Fruit fly (Drosophila melanogaster) whole organism, prepupa: ENCODE results near the gene CG6610.

Experiments used
- CG10631 ChIP-seq: fragments of 200-800 bp; sonication (Bioruptor generic); optimal IDR thresholded peaks from 2 replicates; lab custom pipeline; 2016; ENCODE audit warnings: missing biosample characterization, missing genetic modification characterization
- CG11902 ChIP-seq: fragments of 200-800 bp; sonication (Bioruptor generic); optimal IDR thresholded peaks from 3 replicates; lab custom pipeline; 2016; ENCODE audit warnings: missing biosample characterization, missing genetic modification characterization
- CG3032 ChIP-seq: fragments of 200-800 bp; optimal IDR thresholded peaks from 2 replicates; lab custom pipeline; 2019; ENCODE audit warnings: missing biosample characterization, mild to moderate bottlenecking, missing genetic modification characterization, moderate library complexity
- CG31627 ChIP-seq: fragments of 200-800 bp; sonication (Bioruptor generic); optimal IDR thresholded peaks from 3 replicates; lab custom pipeline; 2016; ENCODE audit warnings: missing biosample characterization, missing genetic modification characterization
- CG3919 ChIP-seq: fragments of 200-800 bp; sonication (Bioruptor generic); optimal IDR thresholded peaks from 3 replicates; lab custom pipeline; 2016; ENCODE audit warnings: missing biosample characterization, missing genetic modification characterization
- CG4318 ChIP-seq: fragments of 200-800 bp; sonication (Bioruptor generic); optimal IDR thresholded peaks from 3 replicates; lab custom pipeline; 2017; ENCODE audit warnings: missing biosample characterization, mild to moderate bottlenecking, missing genetic modification characterization
- CG6163 ChIP-seq: fragments of 200-800 bp; sonication (Bioruptor generic); IDR thresholded peaks from 3 replicates; pipeline ENCODE4 v1.3.6; 2022; ENCODE audit warnings: missing biosample characterization, missing genetic modification characterization
- CG6276 ChIP-seq: fragments of 200-800 bp; sonication (Bioruptor generic); optimal IDR thresholded peaks from 2 replicates; lab custom pipeline; 2017; ENCODE audit warnings: missing biosample characterization, mild to moderate bottlenecking, missing genetic modification characterization
- CG6854 ChIP-seq: fragments of 200-800 bp; sonication (Bioruptor generic); optimal IDR thresholded peaks from 2 replicates; lab custom pipeline; 2017; ENCODE audit warnings: missing biosample characterization, mild to moderate bottlenecking, missing genetic modification characterization
- CG7368 ChIP-seq: fragments of 200-800 bp; sonication (Bioruptor generic); optimal IDR thresholded peaks from 3 replicates; lab custom pipeline; 2016; ENCODE audit warnings: missing biosample characterization, missing genetic modification characterization
- CG8119 ChIP-seq: fragments of 200-800 bp; sonication (Bioruptor generic); IDR thresholded peaks from 3 replicates; pipeline ENCODE4 v1.3.6; 2022; ENCODE audit warnings: missing biosample characterization, missing genetic modification characterization
- CG8632 ChIP-seq: fragments of 200-800 bp; sonication (Bioruptor generic); optimal IDR thresholded peaks from 3 replicates; lab custom pipeline; 2016; ENCODE audit warnings: missing biosample characterization, missing genetic modification characterization
- Eip75B ChIP-seq: fragments of 200-800 bp; sonication (Bioruptor generic); optimal IDR thresholded peaks from 3 replicates; lab custom pipeline; 2016; ENCODE audit warnings: missing biosample characterization, missing genetic modification characterization
- Eip78C ChIP-seq: fragments of 200-800 bp; sonication (Bioruptor generic); peaks from one replicate; lab custom pipeline; 2016; ENCODE audit warnings: missing biosample characterization, missing genetic modification characterization
- Eip93F ChIP-seq: fragments of 200-800 bp; sonication (Bioruptor generic); optimal IDR thresholded peaks from 2 replicates; lab custom pipeline; 2016; ENCODE audit warnings: missing biosample characterization, mild to moderate bottlenecking, missing genetic modification characterization
- Hr38 ChIP-seq: sonication (Bioruptor generic); optimal IDR thresholded peaks from 2 replicates; lab custom pipeline; 2016; ENCODE audit warnings: missing biosample characterization, missing genetic modification characterization
- Hr39 ChIP-seq: fragments of 200-800 bp; sonication (Bioruptor generic); optimal IDR thresholded peaks from 2 replicates; lab custom pipeline; 2016; ENCODE audit warnings: missing biosample characterization, missing genetic modification characterization
- OdsH ChIP-seq: fragments of 200-800 bp; sonication (Bioruptor generic); optimal IDR thresholded peaks from 3 replicates; lab custom pipeline; 2016; ENCODE audit warnings: missing biosample characterization, missing genetic modification characterization
- Smox ChIP-seq: fragments of 200-800 bp; sonication (Bioruptor generic); optimal IDR thresholded peaks from 3 replicates; lab custom pipeline; 2016; ENCODE audit warnings: missing biosample characterization, missing genetic modification characterization
- Sox102F ChIP-seq: fragments of 200-800 bp; sonication (Bioruptor generic); optimal IDR thresholded peaks from 2 replicates; lab custom pipeline; 2016; ENCODE audit warnings: missing biosample characterization, mild to moderate bottlenecking, missing genetic modification characterization
- Sox14 ChIP-seq: fragments of 200-800 bp; sonication (Bioruptor generic); optimal IDR thresholded peaks from 3 replicates; lab custom pipeline; 2016; ENCODE audit warnings: missing biosample characterization, missing genetic modification characterization
- Sox15 ChIP-seq: fragments of 200-800 bp; sonication (Bioruptor generic); optimal IDR thresholded peaks from 3 replicates; lab custom pipeline; 2016; ENCODE audit warnings: missing biosample characterization, missing genetic modification characterization
- acj6 ChIP-seq: fragments of 200-800 bp; sonication (Bioruptor generic); optimal IDR thresholded peaks from 3 replicates; lab custom pipeline; 2016; ENCODE audit warnings: missing biosample characterization, missing genetic modification characterization
- dsx ChIP-seq: fragments of 200-800 bp; optimal IDR thresholded peaks from 3 replicates; lab custom pipeline; 2019; ENCODE audit warnings: missing biosample characterization, mild to moderate bottlenecking, missing genetic modification characterization, moderate library complexity; ENCODE audit not compliant: poor library complexity, severe bottlenecking
- eg ChIP-seq: fragments of 200-800 bp; sonication (Bioruptor generic); IDR thresholded peaks from 3 replicates; pipeline ENCODE4 v1.3.6; 2022; ENCODE audit warnings: missing biosample characterization, missing genetic modification characterization
- esn ChIP-seq: fragments of 200-800 bp; sonication (Bioruptor generic); optimal IDR thresholded peaks from 2 replicates; lab custom pipeline; 2016; ENCODE audit warnings: missing biosample characterization, mild to moderate bottlenecking, missing genetic modification characterization, moderate library complexity
- fd59A ChIP-seq: fragments of 200-800 bp; sonication (Bioruptor generic); optimal IDR thresholded peaks from 2 replicates; lab custom pipeline; 2017; ENCODE audit warnings: missing biosample characterization, mild to moderate bottlenecking, missing genetic modification characterization, missing genetic modification reagents
- fd85E ChIP-seq: fragments of 200-800 bp; sonication (Bioruptor generic); optimal IDR thresholded peaks from 3 replicates; lab custom pipeline; 2016; ENCODE audit warnings: missing biosample characterization, missing genetic modification characterization
- fkh ChIP-seq: fragments of 200-800 bp; sonication (Bioruptor generic); optimal IDR thresholded peaks from 3 replicates; lab custom pipeline; 2017; ENCODE audit warnings: missing biosample characterization, mild to moderate bottlenecking, missing genetic modification characterization, moderate library complexity
- net ChIP-seq: fragments of 200-800 bp; sonication (Bioruptor generic); optimal IDR thresholded peaks from 3 replicates; lab custom pipeline; 2016; ENCODE audit warnings: missing biosample characterization, missing genetic modification characterization
- spab ChIP-seq: fragments of 200-800 bp; sonication (Bioruptor generic); optimal IDR thresholded peaks from 2 replicates; lab custom pipeline; 2017; ENCODE audit warnings: missing biosample characterization, mild to moderate bottlenecking, missing genetic modification characterization, missing genetic modification reagents
- svp ChIP-seq: fragments of 200-800 bp; sonication (Bioruptor generic); peaks from one replicate; lab custom pipeline; 2016; ENCODE audit warnings: missing biosample characterization, missing genetic modification characterization
- vri ChIP-seq: fragments of 200-800 bp; sonication (Bioruptor generic); optimal IDR thresholded peaks from 3 replicates; lab custom pipeline; 2016; ENCODE audit warnings: missing biosample characterization, mild to moderate bottlenecking, missing genetic modification characterization

CG6610 gene

DNA sequence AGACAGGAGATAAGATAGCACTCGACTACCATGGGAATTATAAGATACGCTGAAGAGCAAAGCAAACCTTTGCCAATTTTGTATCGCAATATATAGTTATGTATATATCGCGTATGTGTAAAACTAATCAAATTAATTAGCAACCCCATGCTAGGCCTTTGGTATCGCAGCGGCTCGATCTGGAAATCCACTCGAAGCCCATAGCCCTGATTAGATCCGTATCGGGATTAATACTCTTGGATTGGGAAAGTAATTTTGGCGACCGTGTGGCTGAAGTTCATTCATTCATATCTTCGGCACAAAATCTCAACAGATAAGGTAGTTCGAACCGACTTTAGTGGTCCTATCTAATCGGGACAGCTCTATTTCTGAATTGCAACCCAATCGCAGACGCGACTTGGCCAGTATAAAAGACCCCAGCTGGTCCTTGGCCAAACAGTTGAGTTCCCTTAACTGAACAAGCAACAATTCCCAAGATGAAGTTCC is 36.6 kb upstream of the CG6610 start, which contains the start of gene Jon65Aiv:
Gene Jon65Aiv, plus strand, starts transcription at position 436 of the 486 bp plus-strand sequence.
- TF ChIP-seq CG6163 (GFP tag; lab: Robert Waterston, UW): no peak
- TF ChIP-seq CG6854 (GFP tag; lab: Kevin White, UChicago): no peak
- TF ChIP-seq acj6 (GFP tag; lab: Kevin White, UChicago): no peak
- TF ChIP-seq Hr38 (GFP tag; lab: Kevin White, UChicago): no peak
- no peak for TF ChIP-seq Sox15 (GFP tag; lab: Kevin White, UChicago)
- peak; percentile 9 for TF ChIP-seq Eip78C (GFP tag; lab: Kevin White, UChicago)
- TF ChIP-seq, all 60 proteins: peak for 1

DNA sequence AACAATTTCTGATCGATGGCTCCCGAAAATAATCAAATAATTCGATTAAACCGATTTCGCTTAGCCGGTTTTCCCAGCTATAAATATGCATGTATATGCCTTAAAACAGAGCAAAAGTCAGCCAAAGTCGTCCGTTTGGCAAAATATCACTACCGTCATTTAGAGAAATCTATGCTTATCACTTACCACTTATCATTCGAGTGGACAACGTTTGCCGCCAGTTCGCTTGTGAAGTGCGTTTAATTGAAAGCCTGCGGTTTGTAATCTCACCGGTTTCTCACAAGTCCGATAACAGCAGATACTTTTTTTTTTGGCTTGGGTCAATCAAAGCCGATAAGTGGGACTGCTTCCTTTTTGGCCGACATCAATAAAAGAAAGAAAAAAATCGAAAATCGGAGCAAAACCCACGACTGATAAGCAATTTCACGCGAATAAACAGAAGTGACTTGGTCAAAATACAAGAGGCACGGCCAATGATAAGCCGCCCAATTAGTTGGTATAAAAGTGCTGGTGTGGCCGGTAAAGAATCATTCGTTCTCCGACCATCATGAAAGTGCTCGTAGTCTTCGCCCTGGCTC is 25.0 kb upstream of the CG6610 start, which contains the start of gene Jon65Aiii:
Gene Jon65Aiii, plus strand, starts transcription at position 528 of the 578 bp plus-strand sequence.
- TF ChIP-seq Eip75B (GFP tag; lab: Kevin White, UChicago) (no peak), vri (peak; percentile 46), fd59A (no peak)

DNA sequence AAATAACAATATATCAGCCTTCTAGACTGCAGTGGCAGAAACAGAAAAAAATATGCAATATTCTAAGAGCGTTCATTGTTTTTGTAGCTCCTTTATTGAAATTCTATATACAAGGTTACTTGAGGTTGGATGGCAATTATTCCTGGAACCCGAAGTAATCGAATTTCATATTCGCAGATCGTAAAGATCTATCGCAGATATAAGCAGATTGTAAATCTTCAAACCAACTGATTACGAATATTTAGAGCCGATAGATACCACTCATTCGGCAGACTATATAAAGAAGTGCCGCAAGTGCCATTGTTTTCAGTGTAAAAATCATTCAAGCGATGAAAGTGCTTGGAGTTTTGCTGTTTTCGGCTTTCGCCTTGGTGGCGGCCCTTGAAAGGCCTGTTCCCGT is 23.3 kb upstream of the CG6610 start, which contains the start of gene Jon65Aii:
Gene Jon65Aii, plus strand, starts transcription at position 301 of the 400 bp plus-strand sequence.
- TF ChIP-seq CG3032 (tag; lab: Kevin White, UChicago): no peak
- TF ChIP-seq vri: peak; percentile 7

DNA sequence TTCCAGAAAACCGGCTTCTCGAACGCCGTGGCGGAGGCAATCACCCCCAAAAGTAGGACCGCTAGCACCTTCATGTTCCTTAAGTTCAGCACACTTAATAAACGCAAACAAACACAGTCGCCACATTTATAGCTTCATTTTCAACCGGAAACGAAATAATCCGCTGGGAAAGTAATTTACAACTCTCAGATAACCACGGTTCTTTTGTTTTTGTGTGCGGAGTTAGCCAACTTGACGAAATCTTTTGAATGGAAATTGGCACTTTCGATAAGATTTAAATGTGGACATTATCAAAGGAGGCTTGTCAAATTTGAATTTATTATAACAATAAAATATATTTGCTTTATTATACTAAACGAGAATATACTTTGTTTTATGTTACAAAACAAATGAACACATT is 21.0 kb upstream of the CG6610 start, which contains the start of gene Jon65Ai:
Gene Jon65Ai, minus strand, starts transcription at position 101 of the 400 bp plus-strand sequence.
- no peak for TF ChIP-seq fd59A
- no peak for TF ChIP-seq CG6163 (GFP tag; lab: Robert Waterston, UW)
- no peak for TF ChIP-seq CG31627 (GFP tag; lab: Kevin White, UChicago)
- no peak for TF ChIP-seq Eip78C (GFP tag; lab: Kevin White, UChicago)
- no peak for TF ChIP-seq Sox102F (GFP tag; lab: Kevin White, UChicago)
- no peak for TF ChIP-seq fkh (GFP tag; lab: Kevin White, UChicago)
- no peak for TF ChIP-seq CG6276 (GFP tag; lab: Kevin White, UChicago)
- no peak for TF ChIP-seq CG8632 (GFP tag; lab: Kevin White, UChicago)
- no peak for TF ChIP-seq spab (GFP tag; lab: Kevin White, UChicago)
- no peak for TF ChIP-seq Sox15 (GFP tag; lab: Kevin White, UChicago)
- TF ChIP-seq CG8119 (GFP tag; lab: Robert Waterston, UW): no peak
- TF ChIP-seq fd85E (GFP tag; lab: Kevin White, UChicago): no peak
- TF ChIP-seq CG11902: no peak
- TF ChIP-seq OdsH (GFP tag; lab: Kevin White, UChicago): no peak
- TF ChIP-seq Eip75B (GFP tag; lab: Kevin White, UChicago): no peak
- TF ChIP-seq Hr39 (GFP tag; lab: Kevin White, UChicago): no peak
- no peak for TF ChIP-seq CG7368
- TF ChIP-seq CG3032 (tag; lab: Kevin White, UChicago): no peak
- no peak for TF ChIP-seq CG6854 (GFP tag; lab: Kevin White, UChicago)
- TF ChIP-seq CG4318 (GFP tag; lab: Kevin White, UChicago): no peak

DNA sequence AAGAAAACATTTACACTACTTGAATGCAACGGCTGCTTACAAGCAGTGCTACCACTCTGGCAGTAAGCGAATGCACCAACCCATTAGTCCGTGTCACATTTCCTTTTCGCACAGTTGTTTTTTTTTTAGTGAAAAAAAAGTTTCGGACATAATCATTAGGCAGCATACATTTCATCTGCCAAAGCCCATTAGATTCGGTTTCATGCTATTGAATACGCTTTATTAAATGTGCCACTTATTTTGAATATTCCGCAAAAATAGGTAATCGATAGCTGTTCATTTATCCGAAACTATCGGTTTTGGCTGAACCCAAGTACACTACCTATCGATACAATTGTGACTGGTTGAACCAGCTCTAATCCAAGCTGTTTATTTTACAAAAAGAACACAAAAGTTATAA is 20.5 kb upstream of the CG6610 start, which contains the start of gene tant:
Gene tant, plus strand, starts transcription at position 334 of the 400 bp plus-strand sequence.
- no peak for TF ChIP-seq CG8119 (GFP tag; lab: Robert Waterston, UW)
- no peak for TF ChIP-seq OdsH (GFP tag; lab: Kevin White, UChicago)
- TF ChIP-seq CG8632 (GFP tag; lab: Kevin White, UChicago): no peak
- no peak for TF ChIP-seq CG7368
- peak; percentile 9 for TF ChIP-seq CG31627 (GFP tag; lab: Kevin White, UChicago)
- TF ChIP-seq dsx: no peak
- no peak for TF ChIP-seq CG3032 (tag; lab: Kevin White, UChicago)
- TF ChIP-seq fkh (GFP tag; lab: Kevin White, UChicago): peak; percentile 88
- no peak for TF ChIP-seq Sox15 (GFP tag; lab: Kevin White, UChicago)
- no peak for TF ChIP-seq eg (GFP tag; lab: Robert Waterston, UW)
- no peak for TF ChIP-seq CG3919 (GFP tag; lab: Kevin White, UChicago)
- TF ChIP-seq Eip93F: no peak
- TF ChIP-seq CG10631 (GFP tag; lab: Kevin White, UChicago): no peak
- TF ChIP-seq esn (GFP tag; lab: Kevin White, UChicago): peak; percentile 25
- TF ChIP-seq svp (GFP tag; lab: Kevin White, UChicago): peak; percentile 34
- peak; percentile 42 for TF ChIP-seq Sox14 (GFP tag; lab: Kevin White, UChicago)
- TF ChIP-seq net (GFP tag; lab: Kevin White, UChicago): no peak
- no peak for TF ChIP-seq Smox (GFP tag; lab: Kevin White, UChicago)
- no peak for TF ChIP-seq CG4318 (GFP tag; lab: Kevin White, UChicago)
